Worm (Caenorhabditis elegans): ENCODE results near the gene ekl-5.

DNA sequence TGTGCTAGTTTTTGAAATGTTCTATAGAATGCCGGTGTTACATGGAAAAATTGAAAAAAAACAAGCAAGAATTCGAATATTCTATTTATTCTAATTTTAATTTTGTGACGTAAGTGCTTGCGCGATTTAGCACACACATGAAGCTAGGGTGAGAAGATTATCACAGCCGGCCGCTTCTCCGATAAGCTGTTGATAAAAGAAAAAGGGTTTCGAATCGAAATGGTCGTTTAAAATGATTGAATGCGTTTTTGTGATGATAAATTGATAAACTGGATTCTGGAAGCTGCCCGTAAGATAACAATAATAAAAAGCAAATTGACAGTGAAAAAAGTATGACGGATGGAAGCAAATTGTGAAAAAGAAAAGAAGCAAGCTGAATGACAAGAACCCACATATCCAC, 32.8 kb downstream of the ekl-5 start:
- TF ChIP-seq W03F9.2 (tag; optimal IDR thresholded peaks at IDR 0.05) (no peak), dao-5 (tag; optimal IDR thresholded peaks at IDR 0.05) (no peak)
